Fruit fly (Drosophila melanogaster): ENCODE results near the gene CG32982.

CG32982 gene

DNA sequence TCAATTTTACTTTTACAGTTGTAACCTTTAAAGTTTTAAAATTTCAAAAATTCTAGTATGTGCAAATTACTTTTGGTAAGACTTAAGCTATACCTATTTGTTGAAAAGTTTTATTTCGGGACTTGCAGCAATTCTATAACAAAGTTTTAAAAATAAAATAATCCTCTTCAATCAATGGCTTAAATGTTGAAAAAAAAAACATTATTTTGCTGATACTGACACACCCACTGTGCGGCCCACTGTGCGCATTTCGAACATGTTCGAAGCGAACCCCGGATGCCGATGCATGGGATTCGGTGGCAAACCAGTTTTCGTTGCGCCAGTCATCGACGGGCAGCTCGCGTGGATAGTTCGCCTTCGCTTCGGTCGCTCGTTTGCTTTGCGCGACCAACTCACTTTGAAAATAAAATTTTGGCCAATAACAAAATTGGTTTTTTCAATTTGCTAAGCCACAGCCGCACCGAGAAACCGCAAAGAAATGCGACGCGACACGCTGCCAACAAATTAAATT, at the start of gene CG32982:
TSS of gene CG32982 (plus strand) at position 320 of the 511 bp plus-strand sequence.
- peak; percentile 84 for TF ChIP-seq CG9948 (tag; optimal IDR thresholded peaks at IDR 0.05)
- TF ChIP-seq CG17806 (tag; optimal IDR thresholded peaks at IDR 0.05), result peak; percentile 81
- peak; percentile 33; the same call in 1 of the 2 replicates for TF ChIP-seq CG10348 (GFP tag; IDR thresholded peaks at IDR 0.05)
- TF ChIP-seq CG34367 (tag; optimal IDR thresholded peaks at IDR 0.05), result peak; percentile 81
- peak; percentile 65; the same call in 1 of the 2 replicates for TF ChIP-seq rn (GFP tag; IDR thresholded peaks at IDR 0.05)
- peak; percentile 74 for TF ChIP-seq Pif1B (GFP tag; optimal IDR thresholded peaks at IDR 0.05)
- TF ChIP-seq CG8301 (tag; optimal IDR thresholded peaks at IDR 0.05), result peak; percentile 85
- TF ChIP-seq fd96Ca (GFP tag; IDR thresholded peaks at IDR 0.05), result peak; percentile 4
- peak; percentile 17 for TF ChIP-seq Pif1A (GFP tag; optimal IDR thresholded peaks at IDR 0.05)
- peak; percentile 84 for TF ChIP-seq CG32121 (GFP tag; IDR thresholded peaks at IDR 0.05)
- peak; percentile 89 for TF ChIP-seq Snoo (tag; optimal IDR thresholded peaks at IDR 0.05)
- TF ChIP-seq CG4496 (GFP tag; IDR thresholded peaks at IDR 0.05), result peak; percentile 91
- TF ChIP-seq CG13204 (GFP tag; optimal IDR thresholded peaks at IDR 0.05), result peak; percentile 37
- TF ChIP-seq gl (tag; optimal IDR thresholded peaks at IDR 0.05), result peak; percentile 28
- TF ChIP-seq CG14655 (GFP tag; optimal IDR thresholded peaks at IDR 0.05), result peak; percentile 94
- no peak for TF ChIP-seq EcR (GFP tag; optimal IDR thresholded peaks at IDR 0.05)
- TF ChIP-seq D1 (tag; optimal IDR thresholded peaks at IDR 0.05), result peak; percentile 75
- TF ChIP-seq CG12605 (GFP tag; IDR thresholded peaks at IDR 0.05), result 0 out of 2 replicates have a peak, but pooled peaks have one; percentile 39
- TF ChIP-seq CG15710 (tag; optimal IDR thresholded peaks at IDR 0.05), result peak; percentile 87
- peak; percentile 88 for TF ChIP-seq CG8159 (tag; optimal IDR thresholded peaks at IDR 0.05)
- peak; percentile 73 for TF ChIP-seq Ets98B (GFP tag; IDR thresholded peaks at IDR 0.05)

DNA sequence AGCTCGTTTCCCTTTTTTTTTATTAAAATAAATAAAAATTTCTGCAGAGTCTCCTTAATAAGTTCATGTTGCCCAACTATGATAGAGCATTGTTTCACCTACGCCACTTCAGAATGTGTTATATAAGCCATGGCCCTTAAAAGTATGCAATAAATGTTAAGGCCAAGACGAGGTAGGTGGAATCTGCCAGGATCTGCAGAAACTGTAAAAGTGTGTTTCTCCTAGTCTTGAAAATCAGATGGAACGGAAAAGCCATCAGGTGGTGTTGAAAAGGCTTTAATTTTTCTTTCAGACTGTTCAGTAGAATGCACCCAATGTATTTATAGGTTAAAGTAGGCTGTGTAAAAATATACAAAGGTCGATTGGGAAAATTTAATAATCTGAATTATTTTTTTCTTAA, 48.7 kb upstream of the CG32982 start, which contains the start of gene CG12439:
TSS of gene CG12439 (plus strand) at position 301 of the 400 bp plus-strand sequence.
- no peak for TF ChIP-seq CG8301 (tag; optimal IDR thresholded peaks at IDR 0.05)
- TF ChIP-seq CG34367 (tag; optimal IDR thresholded peaks at IDR 0.05), result no peak
- no peak for TF ChIP-seq D1 (tag; optimal IDR thresholded peaks at IDR 0.05)
- no peak for TF ChIP-seq CG14655 (GFP tag; optimal IDR thresholded peaks at IDR 0.05)
- TF ChIP-seq CG32121 (GFP tag; IDR thresholded peaks at IDR 0.05), result no peak
- no peak for TF ChIP-seq CG4496 (GFP tag; IDR thresholded peaks at IDR 0.05)
- no peak for TF ChIP-seq Snoo (tag; optimal IDR thresholded peaks at IDR 0.05)
- TF ChIP-seq rn (GFP tag; IDR thresholded peaks at IDR 0.05), result no peak
- no peak for TF ChIP-seq Pif1A (GFP tag; optimal IDR thresholded peaks at IDR 0.05)
- TF ChIP-seq CG12605 (GFP tag; IDR thresholded peaks at IDR 0.05), result no peak
- TF ChIP-seq CG10348 (GFP tag; IDR thresholded peaks at IDR 0.05), result no peak
- TF ChIP-seq gl (tag; optimal IDR thresholded peaks at IDR 0.05), result no peak
- no peak for TF ChIP-seq fd96Ca (GFP tag; IDR thresholded peaks at IDR 0.05)
- no peak for TF ChIP-seq Ets98B (GFP tag; IDR thresholded peaks at IDR 0.05)
- no peak for TF ChIP-seq Pif1B (GFP tag; optimal IDR thresholded peaks at IDR 0.05)

DNA sequence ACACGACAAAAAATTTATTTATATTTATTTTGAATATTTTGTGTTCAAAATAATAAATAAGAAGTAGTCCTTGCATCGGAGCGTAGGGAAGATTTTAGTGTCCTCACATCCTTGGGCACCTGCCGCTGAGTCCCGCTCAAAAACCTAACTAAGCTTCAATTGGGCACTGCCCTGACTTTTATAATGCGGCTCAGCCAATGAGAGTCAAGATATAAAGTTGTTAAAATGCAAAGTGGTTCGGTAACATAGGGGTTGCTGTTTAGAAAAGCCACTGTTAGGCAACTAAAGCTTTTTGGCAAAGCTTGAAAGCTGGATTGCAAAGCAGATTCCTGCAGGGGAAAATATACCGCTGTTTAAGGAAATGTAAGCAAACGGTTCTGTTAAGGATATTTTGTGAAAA, 42.8 kb upstream of the CG32982 start:
- no peak for TF ChIP-seq EcR (GFP tag; optimal IDR thresholded peaks at IDR 0.05)
- no peak for TF ChIP-seq gl (tag; optimal IDR thresholded peaks at IDR 0.05)
- no peak for TF ChIP-seq Pif1B (GFP tag; optimal IDR thresholded peaks at IDR 0.05)
- TF ChIP-seq CG32121 (GFP tag; IDR thresholded peaks at IDR 0.05), result no peak
- no peak for TF ChIP-seq Snoo (tag; optimal IDR thresholded peaks at IDR 0.05)
- TF ChIP-seq D1 (tag; optimal IDR thresholded peaks at IDR 0.05), result no peak
- no peak for TF ChIP-seq CG4496 (GFP tag; IDR thresholded peaks at IDR 0.05)
- no peak for TF ChIP-seq rn (GFP tag; IDR thresholded peaks at IDR 0.05)
- TF ChIP-seq fd96Ca (GFP tag; IDR thresholded peaks at IDR 0.05), result no peak
- no peak for TF ChIP-seq CG34367 (tag; optimal IDR thresholded peaks at IDR 0.05)
- TF ChIP-seq CG13204 (GFP tag; optimal IDR thresholded peaks at IDR 0.05), result no peak
- TF ChIP-seq CG12605 (GFP tag; IDR thresholded peaks at IDR 0.05), result no peak
- TF ChIP-seq CG10348 (GFP tag; IDR thresholded peaks at IDR 0.05), result no peak

dm6 chr2L:9083807-9084206, 41.7 kb upstream of the CG32982 start, which contains the start of gene Toll-4:
Gene Toll-4 (plus strand): TSS chr2L:9084107.
- TF ChIP-seq CG4496 (GFP tag; IDR thresholded peaks at IDR 0.05), result no peak

DNA sequence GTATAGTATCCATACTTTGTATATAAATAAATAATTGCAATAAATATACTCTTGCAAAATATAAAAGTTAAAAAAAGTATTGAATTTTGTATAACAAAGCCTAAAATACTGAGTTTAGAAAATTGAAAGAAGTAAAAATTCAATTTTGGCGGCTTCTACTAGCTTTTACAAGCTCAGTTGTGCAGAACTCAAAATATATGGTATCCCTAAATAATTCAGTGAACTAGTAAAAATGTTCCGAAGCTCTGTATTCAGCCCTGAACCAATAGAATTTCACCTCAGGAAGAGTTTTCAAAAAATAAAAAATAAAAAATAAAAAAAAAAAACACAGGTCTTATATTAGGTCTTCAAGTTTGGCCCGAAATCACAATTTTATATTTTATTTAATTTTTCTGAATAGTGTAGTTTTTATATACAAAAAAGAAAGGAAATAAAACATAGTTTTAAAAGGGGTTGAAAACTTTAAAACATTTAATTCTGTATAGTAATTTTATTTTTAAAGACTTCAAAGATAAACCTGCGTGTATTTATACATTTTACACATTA, 35.9 kb upstream of the CG32982 start:
- no peak for TF ChIP-seq Pif1B (GFP tag; optimal IDR thresholded peaks at IDR 0.05)

DNA sequence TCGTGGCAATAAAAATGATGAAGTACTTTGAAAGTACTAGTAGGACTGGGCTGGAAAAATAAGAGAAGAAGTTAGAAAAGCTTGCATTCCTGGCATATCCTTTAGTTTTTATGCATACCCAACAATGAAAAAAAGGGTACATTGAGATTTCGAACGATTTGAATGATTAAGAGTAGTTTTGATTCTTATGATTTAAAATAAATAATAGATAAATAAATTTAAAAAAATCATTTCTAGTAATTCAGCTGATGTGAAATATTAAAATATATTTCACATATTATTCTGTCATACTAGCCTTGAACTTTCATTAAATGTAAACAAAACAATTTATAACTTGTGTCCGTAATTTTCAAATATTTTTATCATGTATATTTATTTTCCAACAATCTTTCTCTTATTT, 28.3 kb upstream of the CG32982 start, which contains the start of gene CG31609:
TSS of gene CG31609 (plus strand) at position 301 of the 400 bp plus-strand sequence.
- no peak for TF ChIP-seq gl (tag; optimal IDR thresholded peaks at IDR 0.05)
- TF ChIP-seq Pif1B (GFP tag; optimal IDR thresholded peaks at IDR 0.05), result no peak
- no peak for TF ChIP-seq CG15710 (tag; optimal IDR thresholded peaks at IDR 0.05)
- TF ChIP-seq CG14655 (GFP tag; optimal IDR thresholded peaks at IDR 0.05), result no peak
- no peak for TF ChIP-seq D1 (tag; optimal IDR thresholded peaks at IDR 0.05)
- TF ChIP-seq CG4496 (GFP tag; IDR thresholded peaks at IDR 0.05), result no peak
- TF ChIP-seq CG34367 (tag; optimal IDR thresholded peaks at IDR 0.05), result no peak
- no peak for TF ChIP-seq CG32121 (GFP tag; IDR thresholded peaks at IDR 0.05)
- no peak for TF ChIP-seq CG8301 (tag; optimal IDR thresholded peaks at IDR 0.05)
- TF ChIP-seq CG17806 (tag; optimal IDR thresholded peaks at IDR 0.05), result no peak
- TF ChIP-seq CG13204 (GFP tag; optimal IDR thresholded peaks at IDR 0.05), result no peak
- no peak for TF ChIP-seq rn (GFP tag; IDR thresholded peaks at IDR 0.05)
- TF ChIP-seq EcR (GFP tag; optimal IDR thresholded peaks at IDR 0.05), result no peak
- no peak for TF ChIP-seq CG12605 (GFP tag; IDR thresholded peaks at IDR 0.05)
- no peak for TF ChIP-seq Ets98B (GFP tag; IDR thresholded peaks at IDR 0.05)
- no peak for TF ChIP-seq CG10348 (GFP tag; IDR thresholded peaks at IDR 0.05)
- no peak for TF ChIP-seq CG8159 (tag; optimal IDR thresholded peaks at IDR 0.05)
- TF ChIP-seq Pif1A (GFP tag; optimal IDR thresholded peaks at IDR 0.05), result no peak
